Fruit fly (Drosophila melanogaster): ENCODE measurements around the gene Abl.

The Abl gene

dm6 chr3L:16682371-16682770, 34.7 kb upstream of the Abl start:
- peak; percentile 15 for TF ChIP-seq CG11617 (GFP tag; optimal IDR thresholded peaks at IDR 0.05)
- TF ChIP-seq tj (GFP tag; optimal IDR thresholded peaks at IDR 0.05) = peak; percentile 24
- no peak for TF ChIP-seq Crg-1 (GFP tag; optimal IDR thresholded peaks at IDR 0.05)
- no peak for TF ChIP-seq kay (GFP tag; ENCODE audit: borderline replicate concordance)
- peak; percentile 82 for TF ChIP-seq cic (GFP tag; optimal IDR thresholded peaks at IDR 0.05)
- TF ChIP-seq pad (GFP tag; optimal IDR thresholded peaks at IDR 0.05) = peak; percentile 62
- peak; percentile 60 for TF ChIP-seq CG7101 (tag; optimal IDR thresholded peaks at IDR 0.05)
- peak; percentile 73 for TF ChIP-seq CG33017 (tag; optimal IDR thresholded peaks at IDR 0.05)
- no peak for TF ChIP-seq Hr96 (GFP tag; optimal IDR thresholded peaks at IDR 0.05)
- TF ChIP-seq CG14711 (tag; optimal IDR thresholded peaks at IDR 0.05) = peak; percentile 53
- TF ChIP-seq CG7045 (GFP tag; optimal IDR thresholded peaks at IDR 0.05) = peak; percentile 29
- peak; percentile 22 for TF ChIP-seq ovo (GFP tag; optimal IDR thresholded peaks at IDR 0.05)
- peak; percentile 48 for TF ChIP-seq CG12768 (GFP tag; optimal IDR thresholded peaks at IDR 0.05)

DNA sequence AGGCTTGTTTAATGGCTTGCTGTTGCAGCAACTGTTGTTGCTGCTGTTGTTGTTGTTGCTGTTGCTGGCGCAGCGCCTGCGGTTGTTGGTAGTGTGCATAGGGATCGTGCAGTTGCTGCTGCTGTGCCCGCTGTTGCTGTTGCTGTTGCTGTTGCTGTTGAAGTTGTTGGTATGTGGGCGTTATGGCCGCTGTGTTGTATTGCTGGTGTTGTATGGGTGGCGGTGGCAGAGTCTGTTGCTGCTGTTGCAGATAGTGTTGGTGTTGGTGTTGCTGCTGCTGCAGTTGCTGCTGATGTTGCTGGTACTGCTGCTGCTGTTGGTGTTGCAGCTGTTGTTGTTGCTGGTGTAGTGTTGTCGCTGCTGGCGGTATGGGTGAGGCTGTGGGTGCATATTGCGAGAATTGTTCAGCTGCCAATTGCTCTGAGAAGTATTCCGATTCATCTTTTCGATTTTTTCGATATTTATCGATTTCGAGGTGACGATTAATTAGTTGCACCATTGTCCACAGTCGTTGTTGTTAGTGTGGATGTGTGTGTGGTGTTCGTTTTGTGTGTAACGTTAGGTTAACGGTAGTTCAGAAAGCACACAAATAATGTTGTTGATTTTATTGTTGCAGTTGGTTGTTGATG, 31.9 kb upstream of the Abl start:
- no peak for TF ChIP-seq pad (GFP tag; optimal IDR thresholded peaks at IDR 0.05)
- no peak for TF ChIP-seq CG11617 (GFP tag; optimal IDR thresholded peaks at IDR 0.05)
- no peak for TF ChIP-seq cic (GFP tag; optimal IDR thresholded peaks at IDR 0.05)
- TF ChIP-seq CG14711 (tag; optimal IDR thresholded peaks at IDR 0.05) = no peak
- TF ChIP-seq CG12768 (GFP tag; optimal IDR thresholded peaks at IDR 0.05) = no peak
- TF ChIP-seq Crg-1 (GFP tag; optimal IDR thresholded peaks at IDR 0.05) = no peak
- TF ChIP-seq ovo (GFP tag; optimal IDR thresholded peaks at IDR 0.05) = no peak
- TF ChIP-seq CG7101 (tag; optimal IDR thresholded peaks at IDR 0.05) = no peak
- no peak for TF ChIP-seq tj (GFP tag; optimal IDR thresholded peaks at IDR 0.05)
- TF ChIP-seq bab1 (GFP tag; optimal IDR thresholded peaks at IDR 0.05) = no peak
- no peak for TF ChIP-seq kay (GFP tag; ENCODE audit: borderline replicate concordance)
- TF ChIP-seq CG7045 (GFP tag; optimal IDR thresholded peaks at IDR 0.05) = no peak
- TF ChIP-seq Hr96 (GFP tag; optimal IDR thresholded peaks at IDR 0.05) = no peak
- no peak for TF ChIP-seq CG1620 (GFP tag; optimal IDR thresholded peaks at IDR 0.05)
- no peak for TF ChIP-seq CG33017 (tag; optimal IDR thresholded peaks at IDR 0.05)

DNA sequence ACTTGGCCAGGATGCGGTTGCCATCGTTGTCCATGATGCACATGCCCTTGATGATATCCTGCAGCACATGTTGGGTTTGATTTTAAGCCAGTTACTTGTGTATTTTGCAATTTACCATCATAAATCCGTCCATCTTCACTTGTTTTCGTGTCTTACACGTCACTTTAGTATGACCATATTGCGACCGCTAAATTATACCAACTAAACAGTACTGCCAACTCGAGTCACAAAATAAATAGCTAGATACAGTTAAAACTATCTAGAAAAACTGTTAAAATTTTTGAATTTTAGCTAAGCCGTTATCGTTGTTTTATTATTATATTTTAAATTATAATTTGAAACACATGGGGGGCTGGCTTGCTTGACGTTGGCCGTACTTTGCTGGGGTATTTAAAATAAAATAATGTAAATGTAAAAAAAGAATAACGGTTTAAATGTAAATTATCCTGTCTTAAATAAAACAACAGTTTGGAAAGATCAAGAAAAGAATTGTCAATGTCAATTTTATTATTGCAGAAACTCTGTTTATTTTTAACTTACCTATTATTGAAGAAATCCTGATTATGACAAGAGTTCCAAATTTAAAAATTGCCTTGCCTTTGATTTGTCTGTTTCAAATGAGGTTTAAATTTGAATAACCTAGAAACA, 25.8 kb upstream of the Abl start, which contains the start of the genes zetaCOP and CG13032:
Gene zetaCOP (minus strand): TSS at position 189 of the 648 bp plus-strand sequence.
Gene CG13032 (plus strand): TSS at position 598 of the 648 bp plus-strand sequence.
- TF ChIP-seq kay (GFP tag; ENCODE audit: borderline replicate concordance) = peak; percentile 10
- TF ChIP-seq Crg-1 (GFP tag; optimal IDR thresholded peaks at IDR 0.05) = no peak

- TF ChIP-seq kay (GFP tag; ENCODE audit: borderline replicate concordance) (no peak), CG11617 (GFP tag; optimal IDR thresholded peaks at IDR 0.05) (no peak), CG14711 (tag; optimal IDR thresholded peaks at IDR 0.05) (no peak), pad (GFP tag; optimal IDR thresholded peaks at IDR 0.05) (no peak), tj (GFP tag; optimal IDR thresholded peaks at IDR 0.05) (no peak), cic (GFP tag; optimal IDR thresholded peaks at IDR 0.05) (no peak), CG12768 (GFP tag; optimal IDR thresholded peaks at IDR 0.05) (no peak), CG5204 (GFP tag; optimal IDR thresholded peaks at IDR 0.05) (no peak), Hr96 (GFP tag; optimal IDR thresholded peaks at IDR 0.05) (no peak), CG7045 (GFP tag; optimal IDR thresholded peaks at IDR 0.05) (no peak), ovo (GFP tag; optimal IDR thresholded peaks at IDR 0.05) (no peak), CG7101 (tag; optimal IDR thresholded peaks at IDR 0.05) (no peak), bab1 (GFP tag; optimal IDR thresholded peaks at IDR 0.05) (no peak), cnc (optimal IDR thresholded peaks at IDR 0.05) (no peak), CG1620 (GFP tag; optimal IDR thresholded peaks at IDR 0.05) (no peak), CG33017 (tag; optimal IDR thresholded peaks at IDR 0.05) (no peak), Mnt (GFP tag; optimal IDR thresholded peaks at IDR 0.05) (no peak)
Measured at dm6 chr3L:16670882-16671675, 23.4 kb upstream of the Abl start.

dm6 chr3L:16670195-16670594, 22.5 kb upstream of the Abl start:
- TF ChIP-seq CG7045 (GFP tag; optimal IDR thresholded peaks at IDR 0.05) (peak; percentile 40), Hr96 (GFP tag; optimal IDR thresholded peaks at IDR 0.05) (no peak), toe (GFP tag; optimal IDR thresholded peaks at IDR 0.05) (no peak), CG1620 (GFP tag; optimal IDR thresholded peaks at IDR 0.05) (peak; percentile 12), kay (GFP tag; ENCODE audit: borderline replicate concordance) (peak; percentile 32), CG7101 (tag; optimal IDR thresholded peaks at IDR 0.05) (peak; percentile 25), pad (GFP tag; optimal IDR thresholded peaks at IDR 0.05) (no peak), cic (GFP tag; optimal IDR thresholded peaks at IDR 0.05) (peak; percentile 46), CG12768 (GFP tag; optimal IDR thresholded peaks at IDR 0.05) (peak; percentile 40), ovo (GFP tag; optimal IDR thresholded peaks at IDR 0.05) (no peak), Crg-1 (GFP tag; optimal IDR thresholded peaks at IDR 0.05) (peak; percentile 29)

DNA sequence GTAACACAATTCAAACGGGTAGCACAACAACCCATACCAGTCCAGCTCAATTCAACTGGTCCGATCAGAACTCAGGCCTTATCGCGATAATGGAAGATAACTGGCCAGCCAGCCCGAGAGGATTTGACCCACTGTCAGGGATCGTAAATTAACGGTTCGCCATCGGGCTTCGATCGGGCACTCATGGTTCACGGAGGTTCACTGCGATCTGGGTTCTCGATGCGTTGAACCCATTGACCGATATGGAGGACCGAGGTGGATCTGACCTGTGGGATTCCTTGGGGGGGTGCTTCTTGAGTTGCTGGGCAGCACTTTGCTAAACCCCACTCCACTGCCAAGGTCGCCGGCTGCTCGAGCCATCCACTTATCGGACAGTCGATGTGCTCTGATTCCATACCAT, 21.1 kb upstream of the Abl start:
- no peak for TF ChIP-seq kay (GFP tag; ENCODE audit: borderline replicate concordance)
- TF ChIP-seq CG7101 (tag; optimal IDR thresholded peaks at IDR 0.05) = no peak
- TF ChIP-seq CG11617 (GFP tag; optimal IDR thresholded peaks at IDR 0.05) = no peak
- no peak for TF ChIP-seq ovo (GFP tag; optimal IDR thresholded peaks at IDR 0.05)
- TF ChIP-seq CG7045 (GFP tag; optimal IDR thresholded peaks at IDR 0.05) = no peak
- no peak for TF ChIP-seq CG33017 (tag; optimal IDR thresholded peaks at IDR 0.05)
- no peak for TF ChIP-seq CG1620 (GFP tag; optimal IDR thresholded peaks at IDR 0.05)
- no peak for TF ChIP-seq bab1 (GFP tag; optimal IDR thresholded peaks at IDR 0.05)
- no peak for TF ChIP-seq CG14711 (tag; optimal IDR thresholded peaks at IDR 0.05)
- TF ChIP-seq pad (GFP tag; optimal IDR thresholded peaks at IDR 0.05) = no peak
- TF ChIP-seq Clk (GFP tag; optimal IDR thresholded peaks at IDR 0.05) = no peak
- no peak for TF ChIP-seq Hr96 (GFP tag; optimal IDR thresholded peaks at IDR 0.05)
- TF ChIP-seq cic (GFP tag; optimal IDR thresholded peaks at IDR 0.05) = no peak
- no peak for TF ChIP-seq CG12768 (GFP tag; optimal IDR thresholded peaks at IDR 0.05)
- no peak for TF ChIP-seq cnc (optimal IDR thresholded peaks at IDR 0.05)
- TF ChIP-seq toe (GFP tag; optimal IDR thresholded peaks at IDR 0.05) = no peak
- no peak for TF ChIP-seq tj (GFP tag; optimal IDR thresholded peaks at IDR 0.05)
